In the genomic region with DNA sequence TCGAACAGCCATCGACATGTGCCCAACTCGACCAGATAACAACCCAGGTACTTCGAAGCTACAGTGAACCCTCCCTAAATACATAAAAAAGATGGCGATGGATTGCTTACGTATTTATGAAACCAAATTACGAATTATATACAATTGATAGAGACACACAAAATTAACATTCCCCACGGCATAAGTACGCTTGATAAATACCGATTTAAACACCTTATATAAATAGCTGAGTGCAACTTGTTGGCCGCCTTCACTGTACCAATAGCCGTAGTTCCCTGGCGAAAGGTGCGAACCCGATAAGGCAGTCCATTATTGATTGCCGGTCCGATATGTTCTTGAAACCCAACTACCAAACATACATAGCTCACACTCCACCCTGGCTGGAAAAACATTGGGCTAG, we compare ENCODE assay signal across 1 fruit fly cellular context.
TF ChIP-seq lines count a peak whose summit lies in the region.

No protein-coding gene starts in this region.

TF ChIP-seq in whole organism, embryonic, 481 proteins besides CTCF, POLR2A, EP300 and RAD21 (continued from another document and continues in another):
- TF ChIP-seq CG3726 (GFP tag; IDR thresholded peaks at IDR 0.05; lab: Robert Waterston, UW): no peak
- TF ChIP-seq CG18011 (GFP tag; optimal IDR thresholded peaks at IDR 0.05; lab: Kevin White, UChicago): no peak
- no peak; the same call in 1 of the 2 replicates for TF ChIP-seq onecut (GFP tag; IDR thresholded peaks at IDR 0.05; lab: Robert Waterston, UW)
- 0 out of 2 replicates have a peak, but pooled peaks have one; percentile 14 for TF ChIP-seq CG6689 (GFP tag; IDR thresholded peaks at IDR 0.05; lab: Robert Waterston, UW)
- no peak for TF ChIP-seq jumu (GFP tag; optimal IDR thresholded peaks at IDR 0.05; lab: Kevin White, UChicago)
- TF ChIP-seq cg (GFP tag; optimal IDR thresholded peaks at IDR 0.05; lab: Kevin White, UChicago): no peak
- TF ChIP-seq CG4282 (GFP tag; optimal IDR thresholded peaks at IDR 0.05; lab: Kevin White, UChicago): no peak
- no peak for TF ChIP-seq CG5180 (GFP tag; optimal IDR thresholded peaks at IDR 0.05; lab: Kevin White, UChicago)
- TF ChIP-seq dan (GFP tag; IDR thresholded peaks at IDR 0.05; lab: Robert Waterston, UW): no peak
- TF ChIP-seq Dek (tag; optimal IDR thresholded peaks at IDR 0.05; lab: Kevin White, UChicago): no peak
- no peak; the same call in 1 of the 2 replicates for TF ChIP-seq ssp (GFP tag; IDR thresholded peaks at IDR 0.05; lab: Robert Waterston, UW)
- peak; percentile 44 for TF ChIP-seq Fer3 (tag; optimal IDR thresholded peaks at IDR 0.05; lab: Kevin White, UChicago)
- TF ChIP-seq chn (GFP tag; optimal IDR thresholded peaks at IDR 0.05; lab: Kevin White, UChicago): no peak
- TF ChIP-seq Mad (GFP tag; optimal IDR thresholded peaks at IDR 0.05; lab: Kevin White, UChicago): no peak
- no peak for TF ChIP-seq B-H1 (GFP tag; IDR thresholded peaks at IDR 0.05; lab: Robert Waterston, UW)
- TF ChIP-seq CG3065 (GFP tag; optimal IDR thresholded peaks at IDR 0.05; lab: Kevin White, UChicago): no peak
- TF ChIP-seq pan (optimal IDR thresholded peaks at IDR 0.05; lab: Kevin White, UChicago): no peak
- no peak for TF ChIP-seq pan (GFP tag; optimal IDR thresholded peaks at IDR 0.05 in 1 of 2, IDR thresholded peaks at IDR 0.05 in 1 of 2)
- no peak for TF ChIP-seq CG1792 (GFP tag; optimal IDR thresholded peaks at IDR 0.05; lab: Kevin White, UChicago)
- no peak for TF ChIP-seq seq (GFP tag; IDR thresholded peaks at IDR 0.05; lab: Robert Waterston, UW)
- no peak for TF ChIP-seq otp (GFP tag; IDR thresholded peaks at IDR 0.05; lab: Robert Waterston, UW)
- TF ChIP-seq Scr (GFP tag; IDR thresholded peaks at IDR 0.05; lab: Robert Waterston, UW; ENCODE audit: partially characterized antibody): no peak
- no peak for TF ChIP-seq Awh (GFP tag; IDR thresholded peaks at IDR 0.05; lab: Robert Waterston, UW)
- no peak for TF ChIP-seq sc (optimal IDR thresholded peaks at IDR 0.05; lab: Kevin White, UChicago)
- TF ChIP-seq sc (GFP tag; optimal IDR thresholded peaks at IDR 0.05; lab: Kevin White, UChicago): no peak
- peak; percentile 40; the same call in 2 of the 3 replicates for TF ChIP-seq tgo (GFP tag; IDR thresholded peaks at IDR 0.05; lab: Robert Waterston, UW)
- no peak for TF ChIP-seq CG14667 (GFP tag; IDR thresholded peaks at IDR 0.05; lab: Robert Waterston, UW)
- TF ChIP-seq CG16863 (GFP tag; optimal IDR thresholded peaks at IDR 0.05; lab: Kevin White, UChicago): peak; percentile 7
- TF ChIP-seq HLH3B (GFP tag; IDR thresholded peaks at IDR 0.05; lab: Robert Waterston, UW): no peak
- TF ChIP-seq eyg (GFP tag; optimal IDR thresholded peaks at IDR 0.05; lab: Kevin White, UChicago): peak; percentile 1
- peak; percentile 84 for TF ChIP-seq Med (GFP tag; lab: Kevin White, UChicago)
- TF ChIP-seq Kr (GFP tag; optimal IDR thresholded peaks at IDR 0.05; lab: Kevin White, UChicago): no peak
- TF ChIP-seq Dref (GFP tag; IDR thresholded peaks at IDR 0.05; lab: Robert Waterston, UW): no peak
- TF ChIP-seq CG9609 (GFP tag; optimal IDR thresholded peaks at IDR 0.05; lab: Kevin White, UChicago): no peak
- no peak for TF ChIP-seq CG3838 (GFP tag; optimal IDR thresholded peaks at IDR 0.05; lab: Kevin White, UChicago)
- no peak for TF ChIP-seq ttk (GFP tag; IDR thresholded peaks at IDR 0.05; lab: Robert Waterston, UW)
- TF ChIP-seq CG14441 (GFP tag; IDR thresholded peaks at IDR 0.05; lab: Robert Waterston, UW): peak; percentile 62
- no peak for TF ChIP-seq Dp (GFP tag; optimal IDR thresholded peaks at IDR 0.05; lab: Kevin White, UChicago)
- no peak for TF ChIP-seq jing (GFP tag; optimal IDR thresholded peaks at IDR 0.05; lab: Kevin White, UChicago)
- no peak for TF ChIP-seq CG7271 (tag; optimal IDR thresholded peaks at IDR 0.05; lab: Kevin White, UChicago)
- TF ChIP-seq CG17361 (GFP tag; IDR thresholded peaks at IDR 0.05; lab: Robert Waterston, UW): no peak
- no peak for TF ChIP-seq Hey (tag; optimal IDR thresholded peaks at IDR 0.05; lab: Kevin White, UChicago)
- TF ChIP-seq CG9215 (GFP tag; IDR thresholded peaks at IDR 0.05; lab: Robert Waterston, UW): peak; percentile 51
- no peak for TF ChIP-seq toy (GFP tag; IDR thresholded peaks at IDR 0.05; lab: Robert Waterston, UW)
- TF ChIP-seq CG6175 (GFP tag; IDR thresholded peaks at IDR 0.05; lab: Robert Waterston, UW): no peak
- TF ChIP-seq Sry-β (GFP tag; optimal IDR thresholded peaks at IDR 0.05; lab: Kevin White, UChicago): no peak
- TF ChIP-seq Bdp1 (GFP tag; optimal IDR thresholded peaks at IDR 0.05; lab: Kevin White, UChicago): no peak
- no peak for TF ChIP-seq CG15479 (GFP tag; optimal IDR thresholded peaks at IDR 0.05; lab: Kevin White, UChicago)
- TF ChIP-seq Side (GFP tag; optimal IDR thresholded peaks at IDR 0.05; lab: Kevin White, UChicago): no peak
- TF ChIP-seq CG17612 (GFP tag; IDR thresholded peaks at IDR 0.05; lab: Robert Waterston, UW): no peak
- no peak for TF ChIP-seq CG15696 (tag; optimal IDR thresholded peaks at IDR 0.05; lab: Kevin White, UChicago)
- no peak for TF ChIP-seq CG7556 (GFP tag; optimal IDR thresholded peaks at IDR 0.05; lab: Kevin White, UChicago)
- TF ChIP-seq hbn (GFP tag; IDR thresholded peaks at IDR 0.05; lab: Robert Waterston, UW; ENCODE audit: partially characterized antibody): no peak
- TF ChIP-seq fd64A (GFP tag; optimal IDR thresholded peaks at IDR 0.05; lab: Kevin White, UChicago): no peak
- no peak for TF ChIP-seq CG18619 (GFP tag; optimal IDR thresholded peaks at IDR 0.05; lab: Kevin White, UChicago)
- TF ChIP-seq CG7963 (GFP tag; IDR thresholded peaks at IDR 0.05; lab: Robert Waterston, UW; ENCODE audit: partially characterized antibody): no peak
- TF ChIP-seq Asciz (GFP tag; optimal IDR thresholded peaks at IDR 0.05; lab: Kevin White, UChicago): no peak
- no peak for TF ChIP-seq twi (tag; optimal IDR thresholded peaks at IDR 0.05; lab: Kevin White, UChicago)
- no peak for TF ChIP-seq h (optimal IDR thresholded peaks at IDR 0.05; lab: Kevin White, UChicago)
- TF ChIP-seq ewg (GFP tag; optimal IDR thresholded peaks at IDR 0.05; lab: Kevin White, UChicago): no peak
- TF ChIP-seq slp2 (GFP tag; optimal IDR thresholded peaks at IDR 0.05; lab: Kevin White, UChicago): no peak
- TF ChIP-seq emc (GFP tag; optimal IDR thresholded peaks at IDR 0.05; lab: Kevin White, UChicago): no peak
- TF ChIP-seq CG31441 (GFP tag; IDR thresholded peaks at IDR 0.05; lab: Robert Waterston, UW): no peak
- peak; percentile 12 for TF ChIP-seq shn (GFP tag; optimal IDR thresholded peaks at IDR 0.05; lab: Kevin White, UChicago)
- no peak for TF ChIP-seq CG1233 (GFP tag; optimal IDR thresholded peaks at IDR 0.05; lab: Kevin White, UChicago)
- TF ChIP-seq Fer1 (GFP tag; optimal IDR thresholded peaks at IDR 0.05; lab: Kevin White, UChicago): peak; percentile 56
- TF ChIP-seq Adf1 (GFP tag; IDR thresholded peaks at IDR 0.05; lab: Robert Waterston, UW): no peak
- TF ChIP-seq cwo (GFP tag; optimal IDR thresholded peaks at IDR 0.05; lab: Kevin White, UChicago): peak; percentile 45
- 0 out of 3 replicates have a peak, but pooled peaks have one; percentile 55 for TF ChIP-seq CG2199 (GFP tag; IDR thresholded peaks at IDR 0.05; lab: Robert Waterston, UW)
- peak; percentile 25 for TF ChIP-seq CG17385 (GFP tag; optimal IDR thresholded peaks at IDR 0.05; lab: Kevin White, UChicago)
- no peak for TF ChIP-seq pzg (GFP tag; optimal IDR thresholded peaks at IDR 0.05; lab: Kevin White, UChicago)
- TF ChIP-seq grn (GFP tag; optimal IDR thresholded peaks at IDR 0.05; lab: Kevin White, UChicago): peak; percentile 76
- TF ChIP-seq tap (tag; optimal IDR thresholded peaks at IDR 0.05; lab: Kevin White, UChicago): no peak
- no peak for TF ChIP-seq z (GFP tag; IDR thresholded peaks at IDR 0.05; lab: Robert Waterston, UW)
- TF ChIP-seq caup (GFP tag; optimal IDR thresholded peaks at IDR 0.05; lab: Kevin White, UChicago; ENCODE audit: severe bottlenecking): no peak
- TF ChIP-seq CG2120 (GFP tag; optimal IDR thresholded peaks at IDR 0.05; lab: Kevin White, UChicago): peak; percentile 68
- peak; percentile 21; the same call in 1 of the 2 replicates for TF ChIP-seq MBD-R2 (GFP tag; IDR thresholded peaks at IDR 0.05; lab: Robert Waterston, UW)
- TF ChIP-seq Poxn (GFP tag; IDR thresholded peaks at IDR 0.05; lab: Robert Waterston, UW): no peak
- TF ChIP-seq bbx (GFP tag; IDR thresholded peaks at IDR 0.05; lab: Robert Waterston, UW; ENCODE audit: partially characterized antibody): no peak
- no peak for TF ChIP-seq CG10654 (GFP tag; optimal IDR thresholded peaks at IDR 0.05; lab: Kevin White, UChicago)
- TF ChIP-seq az2 (GFP tag; optimal IDR thresholded peaks at IDR 0.05; lab: Kevin White, UChicago): no peak
- TF ChIP-seq ems (GFP tag; optimal IDR thresholded peaks at IDR 0.05; lab: Kevin White, UChicago): no peak
- TF ChIP-seq CG7987 (GFP tag; optimal IDR thresholded peaks at IDR 0.05; lab: Kevin White, UChicago): no peak
- TF ChIP-seq CG30431 (GFP tag; optimal IDR thresholded peaks at IDR 0.05; lab: Kevin White, UChicago): no peak
- TF ChIP-seq HLHmδ (GFP tag; optimal IDR thresholded peaks at IDR 0.05; lab: Kevin White, UChicago): no peak
- TF ChIP-seq oc (tag; optimal IDR thresholded peaks at IDR 0.05; lab: Kevin White, UChicago): no peak
- no peak for TF ChIP-seq D (optimal IDR thresholded peaks at IDR 0.05; lab: Kevin White, UChicago)
- TF ChIP-seq D (GFP tag; optimal IDR thresholded peaks at IDR 0.05; lab: Kevin White, UChicago): no peak
- TF ChIP-seq esg (GFP tag; conservative IDR thresholded peaks at IDR 0.05; lab: Robert Waterston, UW): no peak
- TF ChIP-seq CG10366 (GFP tag; IDR thresholded peaks at IDR 0.05; lab: Robert Waterston, UW): 0 out of 2 replicates have a peak, but pooled peaks have one; percentile 22
- TF ChIP-seq CG4424 (GFP tag; optimal IDR thresholded peaks at IDR 0.05; lab: Kevin White, UChicago): no peak
- no peak for TF ChIP-seq H2.0 (GFP tag; IDR thresholded peaks at IDR 0.05; lab: Robert Waterston, UW)
- TF ChIP-seq fd3F (GFP tag; optimal IDR thresholded peaks at IDR 0.05; lab: Kevin White, UChicago): no peak
- no peak for TF ChIP-seq CG3407 (GFP tag; optimal IDR thresholded peaks at IDR 0.05; lab: Kevin White, UChicago)
- TF ChIP-seq ara (GFP tag; IDR thresholded peaks at IDR 0.05; lab: Robert Waterston, UW): 0 out of 2 replicates have a peak, but pooled peaks have one; percentile 20
- TF ChIP-seq vnd (GFP tag; IDR thresholded peaks at IDR 0.05; lab: Robert Waterston, UW; ENCODE audit: partially characterized antibody): no peak
- no peak for TF ChIP-seq CG14050 (GFP tag; IDR thresholded peaks at IDR 0.05; lab: Robert Waterston, UW)
- TF ChIP-seq Sin3A (optimal IDR thresholded peaks at IDR 0.05; lab: Kevin White, UChicago): no peak
- no peak for TF ChIP-seq luna (GFP tag; optimal IDR thresholded peaks at IDR 0.05; lab: Kevin White, UChicago)
- no peak for TF ChIP-seq nerfin-2 (GFP tag; IDR thresholded peaks at IDR 0.05; lab: Robert Waterston, UW; ENCODE audit: partially characterized antibody)
- TF ChIP-seq Dbx (GFP tag; IDR thresholded peaks at IDR 0.05; lab: Robert Waterston, UW): peak; percentile 43; the same call in 1 of the 3 replicates
- no peak for TF ChIP-seq zen (tag; optimal IDR thresholded peaks at IDR 0.05; lab: Kevin White, UChicago)
- TF ChIP-seq Ssrp (tag; optimal IDR thresholded peaks at IDR 0.05; lab: Kevin White, UChicago): no peak
- no peak for TF ChIP-seq Eip74EF (GFP tag; optimal IDR thresholded peaks at IDR 0.05; lab: Kevin White, UChicago)
- TF ChIP-seq lilli (GFP tag; optimal IDR thresholded peaks at IDR 0.05; lab: Kevin White, UChicago): peak; percentile 28
- no peak for TF ChIP-seq Doc2 (GFP tag; IDR thresholded peaks at IDR 0.05; lab: Robert Waterston, UW)
- TF ChIP-seq CG18262 (tag; optimal IDR thresholded peaks at IDR 0.05; lab: Kevin White, UChicago): no peak
- TF ChIP-seq ken (GFP tag; IDR thresholded peaks at IDR 0.05; lab: Robert Waterston, UW): no peak
- TF ChIP-seq sens-2 (GFP tag; IDR thresholded peaks at IDR 0.05; lab: Robert Waterston, UW): no peak
- no peak for TF ChIP-seq Jarid2 (GFP tag; optimal IDR thresholded peaks at IDR 0.05; lab: Kevin White, UChicago)
- no peak for TF ChIP-seq CG11696 (GFP tag; IDR thresholded peaks at IDR 0.05; lab: Robert Waterston, UW)
- TF ChIP-seq cad (GFP tag; optimal IDR thresholded peaks at IDR 0.05; lab: Kevin White, UChicago): no peak
- TF ChIP-seq pros (GFP tag; optimal IDR thresholded peaks at IDR 0.05; lab: Kevin White, UChicago): no peak
- TF ChIP-seq chif (GFP tag; optimal IDR thresholded peaks at IDR 0.05; lab: Kevin White, UChicago): peak in 1 of 2 experiments; percentile 7
- TF ChIP-seq cas (GFP tag; IDR thresholded peaks at IDR 0.05; lab: Robert Waterston, UW): no peak
- TF ChIP-seq pita (GFP tag; optimal IDR thresholded peaks at IDR 0.05; lab: Kevin White, UChicago): no peak
- 0 out of 2 replicates have a peak, but pooled peaks have one; percentile 30 for TF ChIP-seq Taf1 (GFP tag; IDR thresholded peaks at IDR 0.05; lab: Robert Waterston, UW)
- TF ChIP-seq sisA (GFP tag; IDR thresholded peaks at IDR 0.05; lab: Robert Waterston, UW): peak; percentile 32; the same call in 1 of the 2 replicates
- no peak for TF ChIP-seq wdn (GFP tag; IDR thresholded peaks at IDR 0.05; lab: Robert Waterston, UW)
- no peak for TF ChIP-seq CG1529 (GFP tag; optimal IDR thresholded peaks at IDR 0.05; lab: Kevin White, UChicago)
- no peak for TF ChIP-seq pfk (GFP tag; optimal IDR thresholded peaks at IDR 0.05; lab: Kevin White, UChicago)
- no peak for TF ChIP-seq trem (tag; optimal IDR thresholded peaks at IDR 0.05; lab: Kevin White, UChicago)
- TF ChIP-seq CG32772 (GFP tag; IDR thresholded peaks at IDR 0.05; lab: Robert Waterston, UW): no peak
- no peak for TF ChIP-seq CG4854 (GFP tag; optimal IDR thresholded peaks at IDR 0.05; lab: Kevin White, UChicago)
- no peak for TF ChIP-seq BtbVII (GFP tag; optimal IDR thresholded peaks at IDR 0.05; lab: Kevin White, UChicago)
- TF ChIP-seq HmgZ (tag; optimal IDR thresholded peaks at IDR 0.05; lab: Kevin White, UChicago): peak; percentile 53
- no peak for TF ChIP-seq CG1647 (GFP tag; optimal IDR thresholded peaks at IDR 0.05; lab: Kevin White, UChicago)
- TF ChIP-seq klu (GFP tag; IDR thresholded peaks at IDR 0.05; lab: Robert Waterston, UW): no peak
- TF ChIP-seq zen2 (GFP tag; IDR thresholded peaks at IDR 0.05; lab: Robert Waterston, UW; ENCODE audit: partially characterized antibody): no peak
- TF ChIP-seq pho (GFP tag; optimal IDR thresholded peaks at IDR 0.05; lab: Kevin White, UChicago): peak; percentile 6
- TF ChIP-seq Atf-2 (GFP tag; optimal IDR thresholded peaks at IDR 0.05; lab: Kevin White, UChicago): no peak
- TF ChIP-seq row (GFP tag; IDR thresholded peaks at IDR 0.05; lab: Robert Waterston, UW): peak; percentile 86
